Worm (Caenorhabditis elegans) whole organism, L4 larva: ENCODE data around the gene gcy-14.

Experiments used
- D1046.2 ChIP-seq: fragments of 200-800 bp; sonication (Bioruptor generic); IDR thresholded peaks from 2 replicates; pipeline ENCODE4 v1.3.6; 2022; ENCODE audit warnings: missing genetic modification characterization, missing compliant biosample characterization
- F10B5.3 ChIP-seq: sonication (generic microtip); optimal IDR thresholded peaks from 2 replicates; lab custom pipeline; 2016; ENCODE audit warnings: mild to moderate bottlenecking, missing genetic modification characterization, missing compliant biosample characterization
- F44E2.7 ChIP-seq: fragments of 200-800 bp; sonication (Bioruptor generic); IDR thresholded peaks from 2 replicates; pipeline ENCODE4 v2.1.2; 2022; ENCODE audit warnings: missing genetic modification characterization, missing compliant biosample characterization
- F49E8.2 ChIP-seq: sonication (generic microtip); optimal IDR thresholded peaks from 2 replicates; lab custom pipeline; 2016; ENCODE audit warnings: missing compliant biosample characterization, mild to moderate bottlenecking, missing genetic modification characterization, borderline replicate concordance
- T26A8.4 ChIP-seq: fragments of 200-800 bp; sonication (Bioruptor generic); IDR thresholded peaks from 2 replicates; pipeline ENCODE4 v1.3.6; 2022; ENCODE audit warnings: missing genetic modification characterization, missing compliant biosample characterization
- Y48G9A.11 ChIP-seq: fragments of 200-800 bp; sonication (Bioruptor generic); IDR thresholded peaks from 2 replicates; pipeline ENCODE4 v1.3.6; 2022; ENCODE audit warnings: missing genetic modification reagents, missing genetic modification characterization, missing compliant biosample characterization
- Y5F2A.4 ChIP-seq: fragments of 200-800 bp; sonication (Bioruptor generic); optimal IDR thresholded peaks from 2 replicates; lab custom pipeline; 2018; ENCODE audit warnings: mild to moderate bottlenecking, missing genetic modification characterization, missing compliant biosample characterization
- Y75B8A.6 ChIP-seq: fragments of 200-800 bp; sonication (Bioruptor generic); IDR thresholded peaks from 2 replicates; pipeline ENCODE4 v1.3.6; 2022; ENCODE audit warnings: missing genetic modification reagents, missing genetic modification characterization, missing compliant biosample characterization
- aha-1 ChIP-seq: fragments of 150-350 bp; peaks from one replicate; lab custom pipeline; 2014; ENCODE audit warnings: missing biosample characterization, missing genetic modification characterization
- ceh-28 ChIP-seq: fragments of 150-350 bp; optimal IDR thresholded peaks from 2 replicates; lab custom pipeline; 2014; ENCODE audit warnings: missing biosample characterization, missing genetic modification reagents, missing genetic modification characterization
- ceh-32 ChIP-seq: sonication (generic microtip); optimal IDR thresholded peaks from 2 replicates; lab custom pipeline; 2016; ENCODE audit warnings: mild to moderate bottlenecking, missing genetic modification characterization, missing compliant biosample characterization; ENCODE audit not compliant: poor library complexity
- ceh-44 ChIP-seq: fragments of 200-800 bp; sonication (Bioruptor generic); IDR thresholded peaks from 2 replicates; pipeline ENCODE4 v1.3.6; 2022; ENCODE audit warnings: missing genetic modification reagents, missing genetic modification characterization, missing compliant biosample characterization
- ceh-62 ChIP-seq: sonication (generic microtip); optimal IDR thresholded peaks from 2 replicates; lab custom pipeline; 2017; ENCODE audit warnings: missing biosample characterization, missing genetic modification characterization
- ceh-82 ChIP-seq: sonication (generic microtip); optimal IDR thresholded peaks from 2 replicates; lab custom pipeline; 2017; ENCODE audit warnings: missing biosample characterization, missing genetic modification characterization
- ctbp-1 ChIP-seq: fragments of 200-800 bp; sonication (Bioruptor generic); IDR thresholded peaks from 2 replicates; pipeline ENCODE4 v1.3.6; 2022; ENCODE audit warnings: missing genetic modification reagents, missing genetic modification characterization, missing compliant biosample characterization
- daf-16 ChIP-seq, 3 experiments: sonication (generic microtip); optimal IDR thresholded peaks; 2 replicates each; lab custom pipeline; 2016 to 2017; ENCODE audit warnings: missing genetic modification characterization in 3 of 3, missing genetic modification reagents in 3 of 3, mild to moderate bottlenecking in 2 of 3, missing compliant biosample characterization in 2 of 3, missing biosample characterization in 1 of 3, moderate library complexity in 1 of 3
- daf-19 ChIP-seq: fragments of 200-800 bp; sonication (Bioruptor generic); conservative IDR thresholded peaks from 2 replicates; pipeline ENCODE4 v1.3.6; 2022; ENCODE audit warnings: missing genetic modification characterization, missing compliant biosample characterization
- dmd-6 ChIP-seq: fragments of 200-800 bp; sonication (Bioruptor generic); IDR thresholded peaks from 2 replicates; pipeline ENCODE4 v1.3.6; 2022; ENCODE audit warnings: missing genetic modification reagents, missing genetic modification characterization, missing compliant biosample characterization
- dmd-8 ChIP-seq: fragments of 200-800 bp; sonication (Bioruptor generic); IDR thresholded peaks from 2 replicates; pipeline ENCODE4 v1.3.6; 2022; ENCODE audit warnings: missing genetic modification characterization, missing compliant biosample characterization
- dpl-1 ChIP-seq: fragments of 150-350 bp; optimal IDR thresholded peaks from 2 replicates; lab custom pipeline; 2014; ENCODE audit warnings: missing biosample characterization, missing genetic modification reagents, missing genetic modification characterization
- egl-27 ChIP-seq: sonication (generic microtip); optimal IDR thresholded peaks from 3 replicates; lab custom pipeline; 2017; ENCODE audit warnings: missing biosample characterization, missing genetic modification reagents, missing genetic modification characterization
- fkh-10 ChIP-seq: fragments of 150-350 bp; optimal IDR thresholded peaks from 2 replicates; lab custom pipeline; 2014; ENCODE audit warnings: missing biosample characterization, missing genetic modification reagents, missing genetic modification characterization
- fos-1 ChIP-seq: fragments of 150-350 bp; optimal IDR thresholded peaks from 2 replicates; lab custom pipeline; 2014; ENCODE audit warnings: missing biosample characterization, missing genetic modification characterization
- hlh-11 ChIP-seq: fragments of 200-800 bp; sonication (Bioruptor generic); optimal IDR thresholded peaks from 2 replicates; lab custom pipeline; 2018; ENCODE audit warnings: mild to moderate bottlenecking, missing genetic modification characterization, missing compliant biosample characterization
- hmg-1.1 ChIP-seq: fragments of 200-800 bp; sonication (Bioruptor generic); IDR thresholded peaks from 2 replicates; pipeline ENCODE4 v1.3.6; 2022; ENCODE audit warnings: missing genetic modification reagents, missing genetic modification characterization, missing compliant biosample characterization
- jun-1 ChIP-seq: fragments of 150-350 bp; optimal IDR thresholded peaks from 2 replicates; lab custom pipeline; 2014; ENCODE audit warnings: missing biosample characterization, missing genetic modification reagents, missing genetic modification characterization
- lin-15B ChIP-seq: fragments of 150-350 bp; sonication (generic microtip); optimal IDR thresholded peaks from 3 replicates; lab custom pipeline; 2014; ENCODE audit warnings: missing biosample characterization, missing genetic modification characterization
- lin-39 ChIP-seq: fragments of 150-350 bp; optimal IDR thresholded peaks from 2 replicates; lab custom pipeline; 2014; ENCODE audit warnings: missing biosample characterization, missing genetic modification reagents, missing genetic modification characterization
- madf-5 ChIP-seq, 2 experiments: fragments of 200-800 bp; sonication (Bioruptor generic); IDR thresholded peaks; 2 replicates each; pipeline ENCODE4 v1.3.6; 2022; ENCODE audit warnings: missing compliant biosample characterization in 2 of 2, missing genetic modification characterization in 2 of 2
- mdt-29 ChIP-seq: fragments of 200-800 bp; sonication (Bioruptor generic); IDR thresholded peaks from 2 replicates; pipeline ENCODE4 v1.3.6; 2022; ENCODE audit warnings: missing genetic modification reagents, missing genetic modification characterization, missing compliant biosample characterization
- mep-1 ChIP-seq: fragments of 150-350 bp; sonication (generic microtip); optimal IDR thresholded peaks from 3 replicates; lab custom pipeline; 2014; ENCODE audit warnings: missing biosample characterization, missing genetic modification characterization
- nhr-10 ChIP-seq: fragments of 150-350 bp; optimal IDR thresholded peaks from 2 replicates; lab custom pipeline; 2014; ENCODE audit warnings: missing biosample characterization, missing genetic modification characterization
- nhr-102 ChIP-seq: sonication (generic microtip); optimal IDR thresholded peaks from 2 replicates; lab custom pipeline; 2016; ENCODE audit warnings: mild to moderate bottlenecking, missing genetic modification characterization, moderate library complexity, missing compliant biosample characterization
- nhr-111 ChIP-seq: fragments of 200-800 bp; sonication (Bioruptor generic); optimal IDR thresholded peaks from 2 replicates; lab custom pipeline; 2018; ENCODE audit warnings: mild to moderate bottlenecking, missing genetic modification characterization, missing compliant biosample characterization
- nhr-237 ChIP-seq: sonication (generic microtip); optimal IDR thresholded peaks from 2 replicates; lab custom pipeline; 2017; ENCODE audit warnings: missing biosample characterization, missing genetic modification characterization
- nhr-41 ChIP-seq: fragments of 200-800 bp; sonication (Bioruptor generic); IDR thresholded peaks from 2 replicates; pipeline ENCODE4 v1.3.6; 2022; ENCODE audit warnings: missing genetic modification reagents, missing genetic modification characterization, missing compliant biosample characterization
- nhr-42 ChIP-seq: fragments of 200-800 bp; sonication (Bioruptor generic); IDR thresholded peaks from 2 replicates; pipeline ENCODE4 v1.3.6; 2022; ENCODE audit warnings: missing genetic modification characterization, missing compliant biosample characterization
- nhr-48 ChIP-seq: sonication (generic microtip); optimal IDR thresholded peaks from 2 replicates; lab custom pipeline; 2016; ENCODE audit warnings: mild to moderate bottlenecking, missing genetic modification characterization, missing compliant biosample characterization
- nhr-6 ChIP-seq: fragments of 150-350 bp; optimal IDR thresholded peaks from 2 replicates; lab custom pipeline; 2014; ENCODE audit warnings: missing biosample characterization, missing genetic modification characterization
- nhr-76 ChIP-seq: fragments of 150-350 bp; optimal IDR thresholded peaks from 2 replicates; lab custom pipeline; 2014; ENCODE audit warnings: missing biosample characterization, missing genetic modification characterization
- php-3 ChIP-seq: fragments of 200-800 bp; sonication (Bioruptor generic); IDR thresholded peaks from 2 replicates; pipeline ENCODE4 v1.3.6; 2022; ENCODE audit warnings: missing genetic modification reagents, missing genetic modification characterization, missing compliant biosample characterization
- saeg-2 ChIP-seq: fragments of 200-800 bp; sonication (Bioruptor generic); IDR thresholded peaks from 2 replicates; pipeline ENCODE4 v1.3.6; 2022; ENCODE audit warnings: missing genetic modification reagents, missing genetic modification characterization, missing compliant biosample characterization
- sdz-12 ChIP-seq: fragments of 200-800 bp; sonication (Bioruptor generic); optimal IDR thresholded peaks from 2 replicates; lab custom pipeline; 2018; ENCODE audit warnings: mild to moderate bottlenecking, missing genetic modification characterization, missing compliant biosample characterization
- skn-1 ChIP-seq: fragments of 150-350 bp; optimal IDR thresholded peaks from 2 replicates; lab custom pipeline; 2014; ENCODE audit warnings: missing biosample characterization, missing genetic modification characterization
- spr-1 ChIP-seq: sonication (generic microtip); optimal IDR thresholded peaks from 2 replicates; lab custom pipeline; 2016; ENCODE audit warnings: mild to moderate bottlenecking, missing genetic modification characterization, missing compliant biosample characterization
- spr-3 ChIP-seq: fragments of 200-800 bp; sonication (Bioruptor generic); optimal IDR thresholded peaks from 2 replicates; lab custom pipeline; 2018; ENCODE audit warnings: mild to moderate bottlenecking, missing genetic modification characterization, missing compliant biosample characterization
- tag-97 ChIP-seq: fragments of 200-800 bp; sonication (Bioruptor generic); IDR thresholded peaks from 2 replicates; pipeline ENCODE4 v1.3.6; 2022; ENCODE audit warnings: missing genetic modification characterization, missing compliant biosample characterization
- tra-1 ChIP-seq: fragments of 200-800 bp; sonication (Bioruptor generic); IDR thresholded peaks from 2 replicates; pipeline ENCODE4 v1.3.6; 2022; ENCODE audit warnings: missing genetic modification reagents, missing genetic modification characterization, missing compliant biosample characterization
- zag-1 ChIP-seq: fragments of 150-350 bp; optimal IDR thresholded peaks from 2 replicates; lab custom pipeline; 2014; ENCODE audit warnings: missing biosample characterization, missing genetic modification characterization
- zfp-2 ChIP-seq: sonication (generic microtip); optimal IDR thresholded peaks from 2 replicates; lab custom pipeline; 2016; ENCODE audit warnings: mild to moderate bottlenecking, missing genetic modification characterization, missing compliant biosample characterization
- zfp-3 ChIP-seq: fragments of 200-800 bp; sonication (Bioruptor generic); conservative IDR thresholded peaks from 2 replicates; pipeline ENCODE4 v1.3.6; 2022; ENCODE audit warnings: missing genetic modification reagents, missing genetic modification characterization, missing compliant biosample characterization
- ztf-7 ChIP-seq: fragments of 150-350 bp; optimal IDR thresholded peaks from 2 replicates; lab custom pipeline; 2014; ENCODE audit warnings: missing biosample characterization, missing genetic modification characterization

Gene gcy-14

ce11 chrV:14848510-14849206 lies 19.4 kb downstream of the gcy-14 start (continued):
- no peak for TF ChIP-seq egl-27
- peak; percentile 84 for TF ChIP-seq dmd-6 (GFP tag; lab: Robert Waterston, UW)
- peak; percentile 75 for TF ChIP-seq aha-1 (tag; lab: Kevin White, UChicago)
- no peak for TF ChIP-seq F44E2.7 (GFP tag; lab: Robert Waterston, UW)
- no peak for TF ChIP-seq nhr-41 (GFP tag; lab: Robert Waterston, UW)
- no peak for TF ChIP-seq ceh-44 (GFP tag; lab: Robert Waterston, UW)
- TF ChIP-seq tag-97 (GFP tag; lab: Robert Waterston, UW) = no peak
- TF ChIP-seq fkh-10 (GFP tag; lab: Kevin White, UChicago) = no peak
- no peak for TF ChIP-seq nhr-237 (tag; lab: Kevin White, UChicago)
- TF ChIP-seq jun-1 = no peak
- TF ChIP-seq spr-3 (GFP tag; lab: Kevin White, UChicago) = no peak
- no peak for TF ChIP-seq sdz-12 (GFP tag; lab: Kevin White, UChicago)
- TF ChIP-seq lin-39 (tag; lab: Kevin White, UChicago) = no peak
- no peak for TF ChIP-seq ceh-32 (tag; lab: Kevin White, UChicago)
- TF ChIP-seq nhr-42 = no peak
- no peak for TF ChIP-seq lin-15B (tag; lab: Kevin White, UChicago)
- TF ChIP-seq tra-1 (GFP tag; lab: Robert Waterston, UW) = peak; percentile 90
- TF ChIP-seq nhr-76 (tag; lab: Kevin White, UChicago) = no peak
- TF ChIP-seq zfp-2 (tag; lab: Kevin White, UChicago) = no peak
- no peak for TF ChIP-seq zag-1 (tag; lab: Kevin White, UChicago)
- no peak for TF ChIP-seq ceh-28 (tag; lab: Kevin White, UChicago)
- no peak for TF ChIP-seq nhr-10 (tag; lab: Kevin White, UChicago)
- TF ChIP-seq nhr-111 (GFP tag; lab: Kevin White, UChicago) = no peak
- peak; percentile 67 for TF ChIP-seq nhr-48 (tag; lab: Kevin White, UChicago)
- TF ChIP-seq mep-1 = peak; percentile 75
- no peak for TF ChIP-seq Y48G9A.11 (GFP tag; lab: Robert Waterston, UW)
- TF ChIP-seq T26A8.4 (GFP tag; lab: Robert Waterston, UW) = peak; percentile 53
- TF ChIP-seq madf-5 (GFP tag; IDR thresholded peaks at IDR 0.05; lab: Robert Waterston, UW) = no peak
- TF ChIP-seq dpl-1 (GFP tag; lab: Kevin White, UChicago) = no peak
- no peak for TF ChIP-seq D1046.2 (GFP tag; lab: Robert Waterston, UW)
- no peak for TF ChIP-seq fos-1 (tag; lab: Kevin White, UChicago)
- TF ChIP-seq daf-16 (GFP tag; optimal IDR thresholded peaks at IDR 0.05; lab: Kevin White, UChicago) = peak in 1 of 2 experiments; percentile 52
- peak; percentile 93 for TF ChIP-seq daf-16 (tag; optimal IDR thresholded peaks at IDR 0.05; lab: Kevin White, UChicago)
- peak; percentile 35; the same call in 1 of the 2 replicates for TF ChIP-seq ctbp-1 (GFP tag; lab: Robert Waterston, UW)
- TF ChIP-seq F10B5.3 = no peak
- no peak for TF ChIP-seq ceh-62
- no peak for TF ChIP-seq saeg-2 (GFP tag; lab: Robert Waterston, UW)
- no peak for TF ChIP-seq ztf-7 (tag; lab: Kevin White, UChicago)
- no peak for TF ChIP-seq F49E8.2
- peak; percentile 87 for TF ChIP-seq mdt-29 (GFP tag; lab: Robert Waterston, UW)
- TF ChIP-seq zfp-3 (GFP tag; lab: Robert Waterston, UW) = no peak
- no peak for TF ChIP-seq dmd-8 (GFP tag; lab: Robert Waterston, UW)
- peak; percentile 51 for TF ChIP-seq nhr-102 (tag; lab: Kevin White, UChicago)
- TF ChIP-seq hmg-1.1 (GFP tag; lab: Robert Waterston, UW) = no peak
- peak; percentile 38 for TF ChIP-seq nhr-6
- TF ChIP-seq php-3 (GFP tag; lab: Robert Waterston, UW) = peak; percentile 90
- peak; percentile 96 for TF ChIP-seq hlh-11 (tag; lab: Kevin White, UChicago)
- no peak for TF ChIP-seq daf-19
- no peak for TF ChIP-seq Y5F2A.4 (GFP tag; lab: Kevin White, UChicago)
- no peak for TF ChIP-seq skn-1 (tag; lab: Kevin White, UChicago)
- TF ChIP-seq ceh-82 (tag; lab: Kevin White, UChicago) = no peak
- TF ChIP-seq spr-1 = no peak
- no peak for TF ChIP-seq Y75B8A.6 (GFP tag; lab: Robert Waterston, UW)
